Worm (Caenorhabditis elegans) whole organism, midembryonic: Measurements from ENCODE around the gene F32A5.4.

Source experiments
- T22C8.4 ChIP-seq: fragments of 200-800 bp; sonication (Bioruptor generic); IDR thresholded peaks from 2 replicates; pipeline ENCODE4 v1.3.6; 2022; ENCODE audit warnings: missing genetic modification characterization, missing compliant biosample characterization
- cog-1 ChIP-seq: sonication (generic microtip); optimal IDR thresholded peaks from 2 replicates; lab custom pipeline; 2016; ENCODE audit warnings: missing genetic modification characterization, missing compliant biosample characterization
- flt-1 ChIP-seq: fragments of 200-800 bp; sonication (Bioruptor generic); IDR thresholded peaks from 2 replicates; pipeline ENCODE4 v1.3.6; 2022; ENCODE audit warnings: missing genetic modification characterization, missing compliant biosample characterization
- med-1 ChIP-seq: sonication (generic microtip); optimal IDR thresholded peaks from 2 replicates; lab custom pipeline; 2017; ENCODE audit warnings: missing genetic modification characterization, mild to moderate bottlenecking, missing compliant biosample characterization, antibody characterized with exemption, missing genetic modification reagents; ENCODE audit not compliant: insufficient read depth
- ref-1 ChIP-seq: fragments of 200-800 bp; sonication (Bioruptor generic); conservative IDR thresholded peaks from 2 replicates; pipeline ENCODE4 v1.3.6; 2022; ENCODE audit warnings: missing genetic modification reagents, missing genetic modification characterization, missing compliant biosample characterization
- tab-1 ChIP-seq: fragments of 200-800 bp; sonication (Bioruptor generic); IDR thresholded peaks from 2 replicates; pipeline ENCODE4 v1.3.6; 2022; ENCODE audit warnings: missing genetic modification characterization, missing compliant biosample characterization
- ztf-29 ChIP-seq: fragments of 200-800 bp; sonication (Bioruptor generic); IDR thresholded peaks from 2 replicates; pipeline ENCODE4 v1.3.6; 2022; ENCODE audit warnings: missing genetic modification reagents, missing genetic modification characterization, missing compliant biosample characterization

ce11 chrII:7224074-7224473, 4.9 kb upstream of the F32A5.4 start:
- TF ChIP-seq med-1 (GFP tag; lab: Kevin White, UChicago) (no peak), cog-1 (tag; lab: Kevin White, UChicago) (no peak), flt-1 (GFP tag; lab: Robert Waterston, UW) (no peak), tab-1 (GFP tag; lab: Robert Waterston, UW) (no peak), ztf-29 (GFP tag; lab: Robert Waterston, UW) (no peak), ref-1 (GFP tag; lab: Robert Waterston, UW) (no peak), T22C8.4 (GFP tag; lab: Robert Waterston, UW) (no peak)
